Worm (Caenorhabditis elegans): Measurements from ENCODE around the gene K11H12.6.

The K11H12.6 gene

ce11 chrIV:665225-665624 is 1.9 kb upstream of the K11H12.6 start, which contains the start of gene K11H12.7:
TSS of gene K11H12.7 (plus strand) at chrIV:665525.
- TF ChIP-seq hlh-4 (tag; optimal IDR thresholded peaks at IDR 0.05) = no peak
- no peak for TF ChIP-seq lir-3 (tag; optimal IDR thresholded peaks at IDR 0.05; ENCODE audit: poor library complexity)
- no peak for TF ChIP-seq nhr-90 (tag; optimal IDR thresholded peaks at IDR 0.05; ENCODE audit: poor library complexity)
- TF ChIP-seq mep-1 (tag; optimal IDR thresholded peaks at IDR 0.05) = no peak
- TF ChIP-seq nhr-12 (tag; optimal IDR thresholded peaks at IDR 0.05) = no peak
- TF ChIP-seq hlh-17 (GFP tag; optimal IDR thresholded peaks at IDR 0.05; ENCODE audit: borderline replicate concordance) = no peak
- TF ChIP-seq mab-9 (GFP tag; IDR thresholded peaks at IDR 0.05) = no peak
- no peak for TF ChIP-seq nhr-11 (tag; optimal IDR thresholded peaks at IDR 0.05)
- no peak for TF ChIP-seq irx-1 (tag; optimal IDR thresholded peaks at IDR 0.05)
- no peak for TF ChIP-seq vab-15 (tag; optimal IDR thresholded peaks at IDR 0.05)
- TF ChIP-seq unc-86 (tag; optimal IDR thresholded peaks at IDR 0.05) = no peak
- TF ChIP-seq ceh-8 (GFP tag; optimal IDR thresholded peaks at IDR 0.05) = no peak
- TF ChIP-seq ceh-82 (tag; optimal IDR thresholded peaks at IDR 0.05) = no peak
- TF ChIP-seq elt-2 (tag; optimal IDR thresholded peaks at IDR 0.05) = no peak
- no peak for TF ChIP-seq unc-130 (tag; optimal IDR thresholded peaks at IDR 0.05)
- TF ChIP-seq lin-15B (tag; optimal IDR thresholded peaks at IDR 0.05) = no peak
- TF ChIP-seq pax-3 (tag; optimal IDR thresholded peaks at IDR 0.05) = no peak

- TF ChIP-seq nhr-85 (tag) (peak; percentile 6), egl-13 (tag; optimal IDR thresholded peaks at IDR 0.05) (no peak), C16A3.4 (tag; optimal IDR thresholded peaks at IDR 0.05) (no peak), efl-1 (optimal IDR thresholded peaks at IDR 0.05) (no peak), efl-1 (GFP tag; optimal IDR thresholded peaks at IDR 0.05 in 1 of 2) (peak in 1 of 2 experiments; percentile 35)
Observed at ce11 chrIV:670455-670854, 3.4 kb downstream of the K11H12.6 start, which contains the start of gene K11H12.11. TSS of gene K11H12.11 (minus strand) at chrIV:670555.

DNA sequence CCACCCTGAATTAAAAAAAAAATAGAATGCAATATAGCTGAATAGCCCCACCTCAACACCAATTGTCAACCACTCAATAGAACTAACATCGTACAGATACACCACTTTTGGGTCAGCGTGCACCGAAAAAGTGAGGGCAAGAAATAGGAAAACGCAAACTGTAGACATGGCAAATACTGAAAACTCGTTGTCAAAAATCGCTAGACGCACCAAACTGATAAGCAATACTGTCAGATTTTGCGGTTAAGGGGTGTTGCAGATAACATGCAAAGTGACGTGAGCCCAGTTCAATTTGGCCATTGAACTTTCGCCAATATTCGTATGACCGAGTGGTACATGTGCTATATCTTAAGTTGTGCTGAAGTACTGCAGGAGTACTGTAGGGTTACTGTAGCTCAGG is 6.2 kb downstream of the K11H12.6 start, which contains the start of gene K11H12.3:
Gene K11H12.3, minus strand, starts transcription at position 168 of the 400 bp plus-strand sequence.
- no peak for TF ChIP-seq efl-1 (optimal IDR thresholded peaks at IDR 0.05)
- peak in 1 of 2 experiments; percentile 29 for TF ChIP-seq efl-1 (GFP tag; optimal IDR thresholded peaks at IDR 0.05 in 1 of 2)
- TF ChIP-seq blmp-1 (tag; optimal IDR thresholded peaks at IDR 0.05) = no peak
- no peak for TF ChIP-seq egl-27 (tag; optimal IDR thresholded peaks at IDR 0.05)
- peak in 1 of 2 experiments; percentile 4 for TF ChIP-seq lin-35 (GFP tag; optimal IDR thresholded peaks at IDR 0.05)
- TF ChIP-seq elt-2 (tag; optimal IDR thresholded peaks at IDR 0.05) = peak; percentile 33

- peak; percentile 44 for TF ChIP-seq nhr-85 (tag)
- no peak for TF ChIP-seq efl-1 (optimal IDR thresholded peaks at IDR 0.05)
- peak in 1 of 2 experiments; percentile 60 for TF ChIP-seq efl-1 (GFP tag; optimal IDR thresholded peaks at IDR 0.05 in 1 of 2)
- peak; percentile 43 for TF ChIP-seq elt-2 (tag; optimal IDR thresholded peaks at IDR 0.05)
- TF ChIP-seq mdl-1 (tag; optimal IDR thresholded peaks at IDR 0.05) = no peak
- no peak for TF ChIP-seq nhr-12 (tag; optimal IDR thresholded peaks at IDR 0.05)
Observed at ce11 chrIV:675471-676159, 8.5 kb downstream of the K11H12.6 start, which contains the start of the genes K11H12.4 and K11H12.10. TSS of gene K11H12.4 (minus strand) at chrIV:675883. TSS of gene K11H12.10 (plus strand) at chrIV:676075.

DNA sequence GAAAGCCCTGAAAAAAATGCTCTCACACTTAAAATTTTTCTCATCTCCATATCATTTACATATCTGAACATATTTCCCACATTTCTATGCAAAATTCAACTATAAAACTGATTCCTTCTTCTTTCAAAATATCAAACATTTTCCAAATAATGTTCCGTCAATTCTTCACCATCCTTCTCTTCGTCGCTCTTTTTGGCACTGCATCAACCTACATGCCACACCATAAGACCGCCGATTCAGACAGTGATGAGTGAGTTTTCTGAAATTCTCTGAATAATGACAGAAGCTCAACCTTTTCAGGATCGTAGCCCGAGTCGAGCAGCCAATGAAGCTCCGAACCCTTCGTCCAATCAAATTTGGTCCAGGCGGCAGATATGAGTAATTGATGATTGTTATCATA is 9.2 kb downstream of the K11H12.6 start, which contains the start of gene K11H12.5:
Gene K11H12.5, plus strand, starts transcription at position 301 of the 400 bp plus-strand sequence.
- no peak for TF ChIP-seq efl-3 (GFP tag; optimal IDR thresholded peaks at IDR 0.05)
- TF ChIP-seq snu-23 (GFP tag; optimal IDR thresholded peaks at IDR 0.05) = no peak
- TF ChIP-seq pag-3 (tag; optimal IDR thresholded peaks at IDR 0.05; ENCODE audit: borderline replicate concordance, insufficient read depth) = no peak
- no peak for TF ChIP-seq aha-1 (tag; optimal IDR thresholded peaks at IDR 0.05)
- no peak for TF ChIP-seq alr-1 (tag; optimal IDR thresholded peaks at IDR 0.05; ENCODE audit: borderline replicate concordance)
- no peak for TF ChIP-seq ceh-8 (GFP tag; optimal IDR thresholded peaks at IDR 0.05)
- no peak for TF ChIP-seq Y116A8C.19 (tag; optimal IDR thresholded peaks at IDR 0.05; ENCODE audit: borderline replicate concordance)
- no peak for TF ChIP-seq unc-62 (GFP tag; optimal IDR thresholded peaks at IDR 0.05)
